Worm (Caenorhabditis elegans) whole organism, late embryonic: ENCODE data around the gene R52.5.

ENCODE experiments used
- ahr-1 ChIP-seq: sonication (generic microtip); optimal IDR thresholded peaks from 2 replicates; lab custom pipeline; 2016; ENCODE audit warnings: missing genetic modification characterization, missing compliant biosample characterization
- fkh-10 ChIP-seq: fragments of 150-350 bp; optimal IDR thresholded peaks from 2 replicates; lab custom pipeline; 2014; ENCODE audit warnings: missing biosample characterization, missing genetic modification reagents, missing genetic modification characterization
- hlh-13 ChIP-seq: fragments of 200-800 bp; sonication (Bioruptor generic); optimal IDR thresholded peaks from 2 replicates; lab custom pipeline; 2018; ENCODE audit warnings: mild to moderate bottlenecking, missing genetic modification characterization, missing compliant biosample characterization
- hlh-8 ChIP-seq: sonication (generic microtip); optimal IDR thresholded peaks from 2 replicates; lab custom pipeline; 2016; ENCODE audit warnings: missing genotype, missing genetic modification characterization, missing compliant biosample characterization
- nfya-1 ChIP-seq: sonication (generic microtip); optimal IDR thresholded peaks from 2 replicates; lab custom pipeline; 2017; ENCODE audit warnings: missing genetic modification characterization, mild to moderate bottlenecking, missing compliant biosample characterization, antibody characterized with exemption, moderate library complexity
- rnt-1 ChIP-seq: sonication (generic microtip); optimal IDR thresholded peaks from 2 replicates; lab custom pipeline; 2016; ENCODE audit warnings: missing genetic modification characterization, missing compliant biosample characterization
- unc-55 ChIP-seq: sonication (generic microtip); optimal IDR thresholded peaks from 2 replicates; lab custom pipeline; 2017; ENCODE audit warnings: missing biosample characterization, missing genetic modification reagents, missing genetic modification characterization

- TF ChIP-seq unc-55 (GFP tag; lab: Kevin White, UChicago) (no peak), nfya-1 (tag; lab: Kevin White, UChicago) (no peak), hlh-8 (tag; lab: Kevin White, UChicago) (no peak), fkh-10 (GFP tag; lab: Kevin White, UChicago) (no peak), rnt-1 (tag; lab: Kevin White, UChicago) (no peak), ahr-1 (tag; lab: Kevin White, UChicago) (no peak), hlh-13 (no peak)
Measured at ce11 chrII:2087206-2087605, 22.6 kb downstream of the R52.5 start.
